Worm (Caenorhabditis elegans) whole organism, midembryonic: ENCODE results near the gene med-2.

Source experiments
- T22C8.4 ChIP-seq: fragments of 200-800 bp; sonication (Bioruptor generic); IDR thresholded peaks from 2 replicates; pipeline ENCODE4 v1.3.6; 2022; ENCODE audit warnings: missing genetic modification characterization, missing compliant biosample characterization
- cog-1 ChIP-seq: sonication (generic microtip); optimal IDR thresholded peaks from 2 replicates; lab custom pipeline; 2016; ENCODE audit warnings: missing genetic modification characterization, missing compliant biosample characterization
- flt-1 ChIP-seq: fragments of 200-800 bp; sonication (Bioruptor generic); IDR thresholded peaks from 2 replicates; pipeline ENCODE4 v1.3.6; 2022; ENCODE audit warnings: missing genetic modification characterization, missing compliant biosample characterization
- klf-2 ChIP-seq: fragments of 200-800 bp; sonication (Bioruptor generic); conservative IDR thresholded peaks from 2 replicates; pipeline ENCODE4 v1.3.6; 2022; ENCODE audit warnings: missing genetic modification reagents, missing genetic modification characterization, missing compliant biosample characterization
- med-1 ChIP-seq: sonication (generic microtip); optimal IDR thresholded peaks from 2 replicates; lab custom pipeline; 2017; ENCODE audit warnings: missing genetic modification characterization, mild to moderate bottlenecking, missing compliant biosample characterization, antibody characterized with exemption, missing genetic modification reagents; ENCODE audit not compliant: insufficient read depth
- ref-1 ChIP-seq: fragments of 200-800 bp; sonication (Bioruptor generic); conservative IDR thresholded peaks from 2 replicates; pipeline ENCODE4 v1.3.6; 2022; ENCODE audit warnings: missing genetic modification reagents, missing genetic modification characterization, missing compliant biosample characterization
- tab-1 ChIP-seq: fragments of 200-800 bp; sonication (Bioruptor generic); IDR thresholded peaks from 2 replicates; pipeline ENCODE4 v1.3.6; 2022; ENCODE audit warnings: missing genetic modification characterization, missing compliant biosample characterization
- ztf-23 ChIP-seq: fragments of 200-800 bp; sonication (Bioruptor generic); IDR thresholded peaks from 2 replicates; pipeline ENCODE4 v1.3.6; 2022; ENCODE audit warnings: missing genetic modification reagents, missing genetic modification characterization, missing compliant biosample characterization
- ztf-29 ChIP-seq: fragments of 200-800 bp; sonication (Bioruptor generic); IDR thresholded peaks from 2 replicates; pipeline ENCODE4 v1.3.6; 2022; ENCODE audit warnings: missing genetic modification reagents, missing genetic modification characterization, missing compliant biosample characterization

The med-2 gene

ce11 chrIII:6884203-6884602 lies at the start of gene med-2:
med-2 (plus strand) TSS chrIII:6884503.
- no peak for TF ChIP-seq med-1 (GFP tag; lab: Kevin White, UChicago)
- TF ChIP-seq ref-1: no peak
- no peak for TF ChIP-seq T22C8.4 (GFP tag; lab: Robert Waterston, UW)
- TF ChIP-seq ztf-23: no peak
- TF ChIP-seq ztf-29 (GFP tag; lab: Robert Waterston, UW): no peak

ce11 chrIII:6837320-6837719 lies 47.0 kb upstream of the med-2 start:
- no peak for TF ChIP-seq klf-2 (GFP tag; lab: Robert Waterston, UW)
- no peak for TF ChIP-seq ztf-29 (GFP tag; lab: Robert Waterston, UW)

ce11 chrIII:6839091-6839490 lies 45.2 kb upstream of the med-2 start:
- TF ChIP-seq klf-2 (GFP tag; lab: Robert Waterston, UW): no peak
- TF ChIP-seq ztf-29 (GFP tag; lab: Robert Waterston, UW): no peak
- TF ChIP-seq T22C8.4 (GFP tag; lab: Robert Waterston, UW): no peak
- TF ChIP-seq ztf-23: no peak

- no peak for TF ChIP-seq tab-1 (GFP tag; lab: Robert Waterston, UW)
- TF ChIP-seq klf-2 (GFP tag; lab: Robert Waterston, UW): no peak
- TF ChIP-seq flt-1 (GFP tag; lab: Robert Waterston, UW): no peak
- no peak for TF ChIP-seq ztf-29 (GFP tag; lab: Robert Waterston, UW)
- TF ChIP-seq cog-1 (tag; lab: Kevin White, UChicago): no peak
- TF ChIP-seq ztf-23: no peak
- no peak for TF ChIP-seq T22C8.4 (GFP tag; lab: Robert Waterston, UW)
- no peak for TF ChIP-seq ref-1
- TF ChIP-seq med-1 (GFP tag; lab: Kevin White, UChicago): no peak
Measured at ce11 chrIII:6848654-6849204, 35.6 kb upstream of the med-2 start, which contains the start of gene dhhc-5. dhhc-5 (minus strand) TSS chrIII:6849059.

- no peak for TF ChIP-seq ref-1
- no peak for TF ChIP-seq med-1 (GFP tag; lab: Kevin White, UChicago)
- TF ChIP-seq tab-1 (GFP tag; lab: Robert Waterston, UW): no peak
Measured at ce11 chrIII:6850255-6850654, 34.0 kb upstream of the med-2 start, which contains the start of gene srv-1. srv-1 (plus strand) TSS chrIII:6850385.

ce11 chrIII:6856709-6857108 lies 27.6 kb upstream of the med-2 start, which contains the start of gene zak-1:
zak-1 (minus strand) TSS chrIII:6856809.
- TF ChIP-seq cog-1 (tag; lab: Kevin White, UChicago): no peak
- TF ChIP-seq klf-2 (GFP tag; lab: Robert Waterston, UW): no peak
- TF ChIP-seq med-1 (GFP tag; lab: Kevin White, UChicago): no peak
- TF ChIP-seq flt-1 (GFP tag; lab: Robert Waterston, UW): no peak
- TF ChIP-seq tab-1 (GFP tag; lab: Robert Waterston, UW): no peak
- no peak for TF ChIP-seq ztf-23
- TF ChIP-seq ztf-29 (GFP tag; lab: Robert Waterston, UW): no peak
- no peak for TF ChIP-seq ref-1
- no peak for TF ChIP-seq T22C8.4 (GFP tag; lab: Robert Waterston, UW)

ce11 chrIII:6857390-6857848 lies 26.9 kb upstream of the med-2 start:
- TF ChIP-seq ztf-23: no peak
- TF ChIP-seq T22C8.4 (GFP tag; lab: Robert Waterston, UW): no peak
- TF ChIP-seq med-1 (GFP tag; lab: Kevin White, UChicago): no peak
- TF ChIP-seq flt-1 (GFP tag; lab: Robert Waterston, UW): no peak
- no peak for TF ChIP-seq ref-1
- no peak for TF ChIP-seq cog-1 (tag; lab: Kevin White, UChicago)
- TF ChIP-seq tab-1 (GFP tag; lab: Robert Waterston, UW): no peak
- TF ChIP-seq klf-2 (GFP tag; lab: Robert Waterston, UW): no peak
- TF ChIP-seq ztf-29 (GFP tag; lab: Robert Waterston, UW): no peak

- no peak for TF ChIP-seq ztf-23
- TF ChIP-seq cog-1 (tag; lab: Kevin White, UChicago): no peak
- no peak for TF ChIP-seq klf-2 (GFP tag; lab: Robert Waterston, UW)
- TF ChIP-seq T22C8.4 (GFP tag; lab: Robert Waterston, UW): no peak
- no peak for TF ChIP-seq tab-1 (GFP tag; lab: Robert Waterston, UW)
- no peak for TF ChIP-seq ref-1
- no peak for TF ChIP-seq ztf-29 (GFP tag; lab: Robert Waterston, UW)
- TF ChIP-seq med-1 (GFP tag; lab: Kevin White, UChicago): no peak
- no peak for TF ChIP-seq flt-1 (GFP tag; lab: Robert Waterston, UW)
Measured at ce11 chrIII:6859482-6859881, 24.8 kb upstream of the med-2 start, which contains the start of gene clec-158. clec-158 (minus strand) TSS chrIII:6859582.

ce11 chrIII:6863901-6864300 lies 20.4 kb upstream of the med-2 start, which contains the start of gene sma-3:
sma-3 (minus strand) TSS chrIII:6863968.
- TF ChIP-seq cog-1 (tag; lab: Kevin White, UChicago) (no peak), ref-1 (no peak), ztf-23 (no peak), T22C8.4 (GFP tag; lab: Robert Waterston, UW) (no peak), ztf-29 (GFP tag; lab: Robert Waterston, UW) (no peak), klf-2 (GFP tag; lab: Robert Waterston, UW) (no peak), flt-1 (GFP tag; lab: Robert Waterston, UW) (no peak), tab-1 (GFP tag; lab: Robert Waterston, UW) (no peak), med-1 (GFP tag; lab: Kevin White, UChicago) (no peak)

ce11 chrIII:6869268-6869667 lies 15.0 kb upstream of the med-2 start, which contains the start of the genes cra-1 and kbp-1:
cra-1 (minus strand) TSS chrIII:6869460.
kbp-1 (plus strand) TSS chrIII:6869633.
- no peak for TF ChIP-seq flt-1 (GFP tag; lab: Robert Waterston, UW)
- no peak for TF ChIP-seq tab-1 (GFP tag; lab: Robert Waterston, UW)
- TF ChIP-seq med-1 (GFP tag; lab: Kevin White, UChicago): no peak
- no peak for TF ChIP-seq cog-1 (tag; lab: Kevin White, UChicago)
